Worm (Caenorhabditis elegans): Measurements from ENCODE around the gene acly-1.
"Not testable (repeated sequence)": the region's sequence is repeated elsewhere in the genome, so short reads cannot be mapped to it uniquely, and the experiment has no call there.

DNA sequence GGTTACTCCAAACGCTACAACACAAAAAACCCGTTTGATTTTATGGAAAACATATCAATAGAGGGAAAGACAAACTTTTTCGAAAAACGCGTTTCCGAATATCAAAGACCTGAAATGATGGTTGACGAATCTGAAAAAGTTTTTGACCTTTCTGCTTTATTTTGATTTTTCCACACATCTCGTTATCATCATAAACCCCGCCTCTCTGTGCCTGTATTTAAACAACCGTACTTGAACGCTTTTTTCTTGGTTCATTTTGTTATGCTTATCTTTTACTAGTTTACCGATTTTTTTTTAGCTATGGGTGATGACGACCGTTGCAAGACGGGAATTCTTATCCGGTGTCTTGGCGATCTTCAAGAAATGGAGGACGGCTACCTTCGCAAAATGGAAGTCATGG is 48.6 kb upstream of the acly-1 start, which contains the start of gene F19G12.1:
- TF ChIP-seq lsy-2 (tag; optimal IDR thresholded peaks at IDR 0.05); nhr-11 (tag; optimal IDR thresholded peaks at IDR 0.05); pag-3 (tag; optimal IDR thresholded peaks at IDR 0.05; ENCODE audit: borderline replicate concordance, insufficient read depth); ztf-4 (tag; optimal IDR thresholded peaks at IDR 0.05); lin-15B (tag; optimal IDR thresholded peaks at IDR 0.05); C34B4.2 (tag; optimal IDR thresholded peaks at IDR 0.05); lin-39 (tag; optimal IDR thresholded peaks at IDR 0.05); elt-3 (tag; optimal IDR thresholded peaks at IDR 0.05): not testable (repeated sequence)
